Fruit fly (Drosophila melanogaster) whole organism, prepupa: Measurements from ENCODE around the gene CG32066.
A peak's percentile ranks its signal among the peaks of the same experiment; 100 is the strongest.

ENCODE experiments used
- Blimp-1 ChIP-seq: fragments of 200-800 bp; sonication (Bioruptor generic); optimal IDR thresholded peaks from 3 replicates; lab custom pipeline; 2017; ENCODE audit warnings: missing biosample characterization, missing genetic modification characterization, mild to moderate bottlenecking, moderate library complexity, missing genetic modification reagents
- CG10631 ChIP-seq: fragments of 200-800 bp; sonication (Bioruptor generic); optimal IDR thresholded peaks from 2 replicates; lab custom pipeline; 2016; ENCODE audit warnings: missing biosample characterization, missing genetic modification characterization
- CG11294 ChIP-seq: fragments of 200-800 bp; sonication (Bioruptor generic); IDR thresholded peaks from 2 replicates; pipeline ENCODE4 v1.3.6; 2022; ENCODE audit warnings: missing biosample characterization, missing genetic modification characterization
- CG11762 ChIP-seq: fragments of 200-800 bp; sonication (Bioruptor generic); optimal IDR thresholded peaks from 3 replicates; lab custom pipeline; 2016; ENCODE audit warnings: missing biosample characterization, missing genetic modification characterization; ENCODE audit not compliant: insufficient read depth
- CG11902 ChIP-seq: fragments of 200-800 bp; sonication (Bioruptor generic); optimal IDR thresholded peaks from 3 replicates; lab custom pipeline; 2016; ENCODE audit warnings: missing biosample characterization, missing genetic modification characterization
- CG15336 ChIP-seq: fragments of 200-800 bp; sonication (Bioruptor generic); IDR thresholded peaks from 2 replicates; pipeline ENCODE4 v1.3.6; 2022; ENCODE audit warnings: missing biosample characterization, missing genetic modification characterization
- CG1621 ChIP-seq: fragments of 200-800 bp; sonication (Bioruptor generic); optimal IDR thresholded peaks from 3 replicates; lab custom pipeline; 2018; ENCODE audit warnings: missing biosample characterization, mild to moderate bottlenecking, missing genetic modification characterization
- CG16779 ChIP-seq: fragments of 200-800 bp; sonication (Bioruptor generic); optimal IDR thresholded peaks from 3 replicates; lab custom pipeline; 2017; ENCODE audit warnings: missing biosample characterization, mild to moderate bottlenecking, missing genetic modification characterization
- CG3032 ChIP-seq: fragments of 200-800 bp; optimal IDR thresholded peaks from 2 replicates; lab custom pipeline; 2019; ENCODE audit warnings: missing biosample characterization, mild to moderate bottlenecking, missing genetic modification characterization, moderate library complexity
- CG31627 ChIP-seq: fragments of 200-800 bp; sonication (Bioruptor generic); optimal IDR thresholded peaks from 3 replicates; lab custom pipeline; 2016; ENCODE audit warnings: missing biosample characterization, missing genetic modification characterization
- CG34406 ChIP-seq: fragments of 200-800 bp; sonication (Bioruptor generic); optimal IDR thresholded peaks from 3 replicates; lab custom pipeline; 2016; ENCODE audit warnings: missing biosample characterization, missing genetic modification characterization
- CG3919 ChIP-seq: fragments of 200-800 bp; sonication (Bioruptor generic); optimal IDR thresholded peaks from 3 replicates; lab custom pipeline; 2016; ENCODE audit warnings: missing biosample characterization, missing genetic modification characterization
- CG6163 ChIP-seq: fragments of 200-800 bp; sonication (Bioruptor generic); IDR thresholded peaks from 3 replicates; pipeline ENCODE4 v1.3.6; 2022; ENCODE audit warnings: missing biosample characterization, missing genetic modification characterization
- CG6276 ChIP-seq: fragments of 200-800 bp; sonication (Bioruptor generic); optimal IDR thresholded peaks from 2 replicates; lab custom pipeline; 2017; ENCODE audit warnings: missing biosample characterization, mild to moderate bottlenecking, missing genetic modification characterization
- CG6792 ChIP-seq: fragments of 200-800 bp; sonication (Bioruptor generic); optimal IDR thresholded peaks from 3 replicates; lab custom pipeline; 2016; ENCODE audit warnings: missing biosample characterization, missing genetic modification characterization
- CG6854 ChIP-seq: fragments of 200-800 bp; sonication (Bioruptor generic); optimal IDR thresholded peaks from 2 replicates; lab custom pipeline; 2017; ENCODE audit warnings: missing biosample characterization, mild to moderate bottlenecking, missing genetic modification characterization
- CG7368 ChIP-seq: fragments of 200-800 bp; sonication (Bioruptor generic); optimal IDR thresholded peaks from 3 replicates; lab custom pipeline; 2016; ENCODE audit warnings: missing biosample characterization, missing genetic modification characterization
- CG8119 ChIP-seq: fragments of 200-800 bp; sonication (Bioruptor generic); IDR thresholded peaks from 3 replicates; pipeline ENCODE4 v1.3.6; 2022; ENCODE audit warnings: missing biosample characterization, missing genetic modification characterization
- CG8632 ChIP-seq: fragments of 200-800 bp; sonication (Bioruptor generic); optimal IDR thresholded peaks from 3 replicates; lab custom pipeline; 2016; ENCODE audit warnings: missing biosample characterization, missing genetic modification characterization
- CG9139 ChIP-seq: fragments of 200-800 bp; sonication (Bioruptor generic); optimal IDR thresholded peaks from 3 replicates; lab custom pipeline; 2017; ENCODE audit warnings: missing biosample characterization, mild to moderate bottlenecking, missing genetic modification characterization
- Eip75B ChIP-seq: fragments of 200-800 bp; sonication (Bioruptor generic); optimal IDR thresholded peaks from 3 replicates; lab custom pipeline; 2016; ENCODE audit warnings: missing biosample characterization, missing genetic modification characterization
- Eip78C ChIP-seq: fragments of 200-800 bp; sonication (Bioruptor generic); peaks from one replicate; lab custom pipeline; 2016; ENCODE audit warnings: missing biosample characterization, missing genetic modification characterization
- Eip93F ChIP-seq: fragments of 200-800 bp; sonication (Bioruptor generic); optimal IDR thresholded peaks from 2 replicates; lab custom pipeline; 2016; ENCODE audit warnings: missing biosample characterization, mild to moderate bottlenecking, missing genetic modification characterization
- Ets21C ChIP-seq: fragments of 200-800 bp; sonication (Bioruptor generic); optimal IDR thresholded peaks from 3 replicates; lab custom pipeline; 2016; ENCODE audit warnings: missing biosample characterization, missing genetic modification characterization
- Ets96B ChIP-seq: fragments of 200-800 bp; optimal IDR thresholded peaks from 2 replicates; lab custom pipeline; 2019; ENCODE audit warnings: missing biosample characterization, mild to moderate bottlenecking, missing genetic modification characterization, moderate library complexity
- Gug ChIP-seq: fragments of 200-800 bp; sonication (Bioruptor generic); IDR thresholded peaks from 2 replicates; pipeline ENCODE4 v1.3.6; 2022; ENCODE audit warnings: missing biosample characterization, missing genetic modification characterization
- Hr38 ChIP-seq: sonication (Bioruptor generic); optimal IDR thresholded peaks from 2 replicates; lab custom pipeline; 2016; ENCODE audit warnings: missing biosample characterization, missing genetic modification characterization
- Hr39 ChIP-seq: fragments of 200-800 bp; sonication (Bioruptor generic); optimal IDR thresholded peaks from 2 replicates; lab custom pipeline; 2016; ENCODE audit warnings: missing biosample characterization, missing genetic modification characterization
- Lpt ChIP-seq: fragments of 200-800 bp; sonication (Bioruptor generic); optimal IDR thresholded peaks from 3 replicates; lab custom pipeline; 2016; ENCODE audit warnings: missing biosample characterization, missing genetic modification characterization
- Met ChIP-seq: fragments of 200-800 bp; sonication (Bioruptor generic); optimal IDR thresholded peaks from 3 replicates; lab custom pipeline; 2016; ENCODE audit warnings: missing biosample characterization, missing genetic modification characterization
- OdsH ChIP-seq: fragments of 200-800 bp; sonication (Bioruptor generic); optimal IDR thresholded peaks from 3 replicates; lab custom pipeline; 2016; ENCODE audit warnings: missing biosample characterization, missing genetic modification characterization
- achi ChIP-seq: fragments of 200-800 bp; sonication (Bioruptor generic); optimal IDR thresholded peaks from 3 replicates; lab custom pipeline; 2016; ENCODE audit warnings: missing biosample characterization, missing genetic modification characterization
- acj6 ChIP-seq: fragments of 200-800 bp; sonication (Bioruptor generic); optimal IDR thresholded peaks from 3 replicates; lab custom pipeline; 2016; ENCODE audit warnings: missing biosample characterization, missing genetic modification characterization
- cyc ChIP-seq: fragments of 200-800 bp; sonication (Bioruptor generic); optimal IDR thresholded peaks from 3 replicates; lab custom pipeline; 2016; ENCODE audit warnings: missing biosample characterization, missing genetic modification characterization
- dsx ChIP-seq: fragments of 200-800 bp; optimal IDR thresholded peaks from 3 replicates; lab custom pipeline; 2019; ENCODE audit warnings: missing biosample characterization, mild to moderate bottlenecking, missing genetic modification characterization, moderate library complexity; ENCODE audit not compliant: poor library complexity, severe bottlenecking
- eg ChIP-seq: fragments of 200-800 bp; sonication (Bioruptor generic); IDR thresholded peaks from 3 replicates; pipeline ENCODE4 v1.3.6; 2022; ENCODE audit warnings: missing biosample characterization, missing genetic modification characterization
- esn ChIP-seq: fragments of 200-800 bp; sonication (Bioruptor generic); optimal IDR thresholded peaks from 2 replicates; lab custom pipeline; 2016; ENCODE audit warnings: missing biosample characterization, mild to moderate bottlenecking, missing genetic modification characterization, moderate library complexity
- fd59A ChIP-seq: fragments of 200-800 bp; sonication (Bioruptor generic); optimal IDR thresholded peaks from 2 replicates; lab custom pipeline; 2017; ENCODE audit warnings: missing biosample characterization, mild to moderate bottlenecking, missing genetic modification characterization, missing genetic modification reagents
- fd85E ChIP-seq: fragments of 200-800 bp; sonication (Bioruptor generic); optimal IDR thresholded peaks from 3 replicates; lab custom pipeline; 2016; ENCODE audit warnings: missing biosample characterization, missing genetic modification characterization
- net ChIP-seq: fragments of 200-800 bp; sonication (Bioruptor generic); optimal IDR thresholded peaks from 3 replicates; lab custom pipeline; 2016; ENCODE audit warnings: missing biosample characterization, missing genetic modification characterization
- pdm3 ChIP-seq: fragments of 200-800 bp; sonication (Bioruptor generic); optimal IDR thresholded peaks from 3 replicates; lab custom pipeline; 2016; ENCODE audit warnings: missing biosample characterization, missing genetic modification characterization
- salr ChIP-seq, 2 experiments: fragments of 200-800 bp; sonication (Bioruptor generic); optimal IDR thresholded peaks; 3 replicates each; lab custom pipeline; 2016 to 2018; ENCODE audit warnings: missing biosample characterization in 2 of 2, missing genetic modification characterization in 2 of 2, mild to moderate bottlenecking in 1 of 2
- ss ChIP-seq, 2 experiments: fragments of 200-800 bp; sonication (Bioruptor generic); optimal IDR thresholded peaks; 2 replicates in 1 of 2; 3 replicates in 1 of 2; lab custom pipeline; 2017 to 2018; ENCODE audit warnings: mild to moderate bottlenecking in 2 of 2, missing biosample characterization in 2 of 2, missing genetic modification characterization in 2 of 2, moderate library complexity in 1 of 2
- svp ChIP-seq: fragments of 200-800 bp; sonication (Bioruptor generic); peaks from one replicate; lab custom pipeline; 2016; ENCODE audit warnings: missing biosample characterization, missing genetic modification characterization

The CG32066 gene

DNA sequence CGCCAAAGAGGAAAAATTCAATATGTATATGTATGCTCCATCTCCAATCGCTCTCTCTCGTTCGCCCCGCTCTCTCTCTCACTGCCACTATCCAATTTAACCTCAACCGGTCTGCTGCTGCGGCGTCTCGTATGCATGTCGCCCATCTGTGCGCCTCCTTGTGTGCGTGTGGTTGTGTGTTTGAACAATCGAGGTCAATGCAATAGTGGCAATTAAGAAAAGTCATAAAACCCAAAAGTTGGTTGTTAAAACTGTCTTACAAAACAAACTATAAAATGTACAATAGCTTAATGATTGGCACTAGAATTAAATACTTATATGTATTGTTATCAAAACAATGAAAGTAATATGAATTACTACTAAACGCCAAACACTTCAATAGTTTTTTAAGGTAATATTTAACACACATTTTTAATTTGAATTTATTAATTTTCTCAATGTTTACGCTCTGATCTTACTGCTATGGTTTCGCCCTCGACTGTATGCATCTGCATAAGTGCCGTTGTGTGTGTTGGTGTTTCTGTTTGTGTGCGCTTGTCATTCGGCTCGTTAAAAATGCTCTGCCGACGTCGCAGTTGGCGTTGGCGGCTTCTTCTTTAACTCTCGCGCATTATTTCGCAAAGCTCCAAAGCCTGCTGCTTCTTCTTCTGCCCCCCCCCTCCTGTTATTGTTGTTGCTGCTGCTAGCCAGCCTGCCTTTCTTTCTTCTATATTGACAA lies 4.8 kb upstream of the CG32066 start (continued):
- peak; percentile 99 for TF ChIP-seq ss (GFP tag; optimal IDR thresholded peaks at IDR 0.05; lab: Kevin White, UChicago)
- TF ChIP-seq CG1621 (tag; lab: Kevin White, UChicago): peak; percentile 96
- TF ChIP-seq CG8119 (GFP tag; lab: Robert Waterston, UW): peak; percentile 99
- TF ChIP-seq CG11902 (GFP tag; lab: Kevin White, UChicago): peak; percentile 96
- peak; percentile 92 for TF ChIP-seq fd85E (GFP tag; lab: Kevin White, UChicago)
- peak; percentile 99 for TF ChIP-seq CG6792 (GFP tag; lab: Kevin White, UChicago)
- TF ChIP-seq CG9139 (GFP tag; lab: Kevin White, UChicago): peak; percentile 98
- peak; percentile 91 for TF ChIP-seq Ets21C (GFP tag; lab: Kevin White, UChicago)
- TF ChIP-seq CG6163 (GFP tag; lab: Robert Waterston, UW): peak; percentile 91
- TF ChIP-seq esn: peak; percentile 99
- TF ChIP-seq Blimp-1 (GFP tag; lab: Kevin White, UChicago): peak; percentile 95
- TF ChIP-seq Met: peak; percentile 98
- TF ChIP-seq Eip78C (GFP tag; lab: Kevin White, UChicago): peak; percentile 100
- TF ChIP-seq Lpt (GFP tag; lab: Kevin White, UChicago): peak; percentile 98
- peak; percentile 96 for TF ChIP-seq eg (GFP tag; lab: Robert Waterston, UW)
- TF ChIP-seq CG34406 (GFP tag; lab: Kevin White, UChicago): peak; percentile 99
- TF ChIP-seq Eip93F (GFP tag; lab: Kevin White, UChicago): peak; percentile 97
- TF ChIP-seq CG10631 (GFP tag; lab: Kevin White, UChicago): peak; percentile 98
- peak; percentile 96 for TF ChIP-seq cyc (GFP tag; lab: Kevin White, UChicago)
- peak; percentile 95 for TF ChIP-seq CG31627 (GFP tag; lab: Kevin White, UChicago)
- peak; percentile 99 for TF ChIP-seq acj6 (GFP tag; lab: Kevin White, UChicago)
- TF ChIP-seq CG8632 (GFP tag; lab: Kevin White, UChicago): peak; percentile 99
- TF ChIP-seq CG3032 (tag; lab: Kevin White, UChicago): peak; percentile 99
- TF ChIP-seq Hr38 (GFP tag; lab: Kevin White, UChicago): peak; percentile 40
- peak; percentile 98 for TF ChIP-seq CG16779 (tag; lab: Kevin White, UChicago)
- TF ChIP-seq fd59A (GFP tag; lab: Kevin White, UChicago): peak; percentile 99
- peak; percentile 99 for TF ChIP-seq CG6276 (GFP tag; lab: Kevin White, UChicago)
- TF ChIP-seq Ets96B (tag; lab: Kevin White, UChicago): peak; percentile 99
- peak; percentile 98 for TF ChIP-seq CG11762 (GFP tag; lab: Kevin White, UChicago)
- peak; percentile 94 for TF ChIP-seq Gug (GFP tag; lab: Robert Waterston, UW)

- TF ChIP-seq CG6854 (GFP tag; lab: Kevin White, UChicago) (peak; percentile 71), fd85E (GFP tag; lab: Kevin White, UChicago) (peak; percentile 60), CG8119 (GFP tag; lab: Robert Waterston, UW) (peak; percentile 44; the same call in 2 of the 3 replicates), CG31627 (GFP tag; lab: Kevin White, UChicago) (no peak), dsx (GFP tag; lab: Kevin White, UChicago) (peak; percentile 60), pdm3 (GFP tag; lab: Kevin White, UChicago) (peak; percentile 23), cyc (GFP tag; lab: Kevin White, UChicago) (no peak), Ets96B (tag; lab: Kevin White, UChicago) (peak; percentile 36), ss (GFP tag; optimal IDR thresholded peaks at IDR 0.05; lab: Kevin White, UChicago) (peak; percentile 53 to 66), Gug (GFP tag; lab: Robert Waterston, UW) (peak; percentile 44; the same call in 1 of the 2 replicates), eg (GFP tag; lab: Robert Waterston, UW) (peak; percentile 81), OdsH (peak; percentile 34), Ets21C (GFP tag; lab: Kevin White, UChicago) (no peak), CG15336 (peak; percentile 57; the same call in 1 of the 2 replicates), Blimp-1 (GFP tag; lab: Kevin White, UChicago) (peak; percentile 13), Eip75B (peak; percentile 48), CG6276 (GFP tag; lab: Kevin White, UChicago) (peak; percentile 32), CG11294 (GFP tag; lab: Robert Waterston, UW) (no peak), Hr39 (GFP tag; lab: Kevin White, UChicago) (no peak), net (GFP tag; lab: Kevin White, UChicago) (peak; percentile 56), CG6792 (GFP tag; lab: Kevin White, UChicago) (peak; percentile 17), acj6 (GFP tag; lab: Kevin White, UChicago) (peak; percentile 10), CG7368 (GFP tag; lab: Kevin White, UChicago) (peak; percentile 23), salr (GFP tag; optimal IDR thresholded peaks at IDR 0.05; lab: Kevin White, UChicago) (no peak), achi (peak; percentile 4), CG6163 (GFP tag; lab: Robert Waterston, UW) (peak; percentile 77), svp (GFP tag; lab: Kevin White, UChicago) (no peak), CG3919 (GFP tag; lab: Kevin White, UChicago) (peak; percentile 40), Eip93F (GFP tag; lab: Kevin White, UChicago) (peak; percentile 50), CG34406 (GFP tag; lab: Kevin White, UChicago) (peak; percentile 17), Hr38 (GFP tag; lab: Kevin White, UChicago) (no peak), CG3032 (tag; lab: Kevin White, UChicago) (peak; percentile 22), Eip78C (GFP tag; lab: Kevin White, UChicago) (peak; percentile 86), CG10631 (GFP tag; lab: Kevin White, UChicago) (no peak)
These were observed 3.8 kb upstream of the CG32066 start, which contains the start of gene simj for dm6 chr3L:10664511-10665062. simj (plus strand) TSS chr3L:10664739.
